Fruit fly (Drosophila melanogaster) whole organism, embryonic: Measurements from ENCODE around the gene Cad74A.

Experiments
- Abd-B ChIP-seq: fragments of 200-800 bp; sonication (Bioruptor generic); optimal IDR thresholded peaks from 2 replicates; lab custom pipeline; 2018; ENCODE audit warnings: missing biosample characterization, mild to moderate bottlenecking, missing genetic modification characterization, moderate library complexity
- Asciz ChIP-seq: fragments of 200-800 bp; sonication (Bioruptor generic); optimal IDR thresholded peaks from 2 replicates; lab custom pipeline; 2017; ENCODE audit warnings: missing biosample characterization, mild to moderate bottlenecking, missing genetic modification characterization, missing genetic modification reagents
- C15 ChIP-seq: fragments of 200-800 bp; sonication (Bioruptor generic); IDR thresholded peaks from 3 replicates; pipeline ENCODE4 v1.3.6; 2022; ENCODE audit warnings: missing biosample characterization, missing genetic modification characterization
- CG10366 ChIP-seq: fragments of 200-800 bp; sonication (Bioruptor generic); IDR thresholded peaks from 2 replicates; pipeline ENCODE4 v1.3.6; 2022; ENCODE audit warnings: missing biosample characterization, missing genetic modification characterization
- CG11560 ChIP-seq: fragments of 200-800 bp; sonication (Bioruptor generic); IDR thresholded peaks from 3 replicates; pipeline ENCODE4 v1.3.6; 2022; ENCODE audit warnings: missing biosample characterization, missing genetic modification characterization
- CG11695 ChIP-seq: fragments of 200-800 bp; sonication (Bioruptor generic); IDR thresholded peaks from 3 replicates; pipeline ENCODE4 v1.3.6; 2022; ENCODE audit warnings: missing biosample characterization, missing genetic modification characterization
- CG13624 ChIP-seq: fragments of 200-800 bp; sonication (Bioruptor generic); optimal IDR thresholded peaks from 2 replicates; lab custom pipeline; 2016; ENCODE audit warnings: missing biosample characterization, missing genetic modification characterization
- CG15696 ChIP-seq: fragments of 200-800 bp; sonication (Bioruptor generic); optimal IDR thresholded peaks from 2 replicates; lab custom pipeline; 2019; ENCODE audit warnings: missing biosample characterization, mild to moderate bottlenecking, missing genetic modification characterization, moderate library complexity
- CG16779 ChIP-seq: fragments of 200-800 bp; sonication (Bioruptor generic); IDR thresholded peaks from 2 replicates; pipeline ENCODE4 v1.3.6; 2022; ENCODE audit warnings: missing biosample characterization, missing genetic modification characterization
- CG1792 ChIP-seq: fragments of 200-800 bp; sonication (Bioruptor generic); optimal IDR thresholded peaks from 2 replicates; lab custom pipeline; 2016; ENCODE audit warnings: missing biosample characterization, missing genetic modification characterization
- CG3163 ChIP-seq: fragments of 200-800 bp; sonication (Bioruptor generic); optimal IDR thresholded peaks from 3 replicates; lab custom pipeline; 2016; ENCODE audit warnings: missing biosample characterization, missing genetic modification characterization
- CG42726 ChIP-seq: fragments of 200-800 bp; sonication (Bioruptor generic); IDR thresholded peaks from 2 replicates; pipeline ENCODE4 v1.3.6; 2022; ENCODE audit warnings: missing biosample characterization, missing genetic modification characterization; ENCODE audit not compliant: partially characterized antibody
- CG4707 ChIP-seq: fragments of 200-800 bp; sonication (Bioruptor generic); optimal IDR thresholded peaks from 2 replicates; lab custom pipeline; 2018; ENCODE audit warnings: missing biosample characterization, mild to moderate bottlenecking, missing genetic modification characterization, moderate library complexity
- CG4854 ChIP-seq: fragments of 200-800 bp; sonication (Bioruptor generic); optimal IDR thresholded peaks from 2 replicates; lab custom pipeline; 2016; ENCODE audit warnings: missing biosample characterization, missing genetic modification characterization, inconsistent platforms
- CG7928 ChIP-seq: fragments of 200-800 bp; sonication (Bioruptor generic); optimal IDR thresholded peaks from 2 replicates; lab custom pipeline; 2017; ENCODE audit warnings: missing biosample characterization, mild to moderate bottlenecking, missing genetic modification characterization
- CG8290 ChIP-seq, 3 experiments: fragments of 200-800 bp; sonication (Bioruptor generic); optimal IDR thresholded peaks; 2 replicates each; lab custom pipeline; 2016 to 2019; ENCODE audit warnings: missing biosample characterization in 3 of 3, missing genetic modification characterization in 3 of 3, mild to moderate bottlenecking in 2 of 3, moderate library complexity in 1 of 3
- CG9215 ChIP-seq: fragments of 200-800 bp; sonication (Bioruptor generic); IDR thresholded peaks from 2 replicates; pipeline ENCODE4 v1.3.6; 2022; ENCODE audit warnings: missing biosample characterization, missing genetic modification characterization
- D ChIP-seq, 2 experiments: fragments of 200-800 bp in 1 of 2; fragments of >200 bp in 1 of 2; sonication (Bioruptor generic) in 1 of 2; optimal IDR thresholded peaks; 2 replicates in 1 of 2; 3 replicates in 1 of 2; lab custom pipeline; 2017; ENCODE audit warnings: mild to moderate bottlenecking in 1 of 2, missing biosample characterization in 1 of 2, missing genetic modification characterization in 1 of 2, missing genetic modification reagents in 1 of 2
- Doc3 ChIP-seq: fragments of 200-800 bp; sonication (Bioruptor generic); IDR thresholded peaks from 3 replicates; pipeline ENCODE4 v1.3.6; 2022; ENCODE audit warnings: missing biosample characterization, missing genetic modification characterization; ENCODE audit not compliant: partially characterized antibody
- Elba2 ChIP-seq: fragments of 200-800 bp; sonication (Bioruptor generic); optimal IDR thresholded peaks from 3 replicates; lab custom pipeline; 2016; ENCODE audit warnings: missing biosample characterization, missing genetic modification characterization
- HLH54F ChIP-seq: fragments of 200-800 bp; sonication (Bioruptor generic); optimal IDR thresholded peaks from 3 replicates; lab custom pipeline; 2016; ENCODE audit warnings: missing biosample characterization, missing genetic modification characterization
- Meics ChIP-seq: fragments of 200-800 bp; sonication (Bioruptor generic); optimal IDR thresholded peaks from 2 replicates; lab custom pipeline; 2017; ENCODE audit warnings: missing biosample characterization, mild to moderate bottlenecking, missing genetic modification characterization
- Nf-YB ChIP-seq: fragments of 200-800 bp; sonication (Bioruptor generic); optimal IDR thresholded peaks from 3 replicates; lab custom pipeline; 2019; ENCODE audit warnings: missing biosample characterization, mild to moderate bottlenecking, missing genetic modification characterization, moderate library complexity
- NfI ChIP-seq: fragments of 200-800 bp; sonication (Bioruptor generic); optimal IDR thresholded peaks from 3 replicates; lab custom pipeline; 2018; ENCODE audit warnings: missing biosample characterization, mild to moderate bottlenecking, missing genetic modification characterization, moderate library complexity
- Rx ChIP-seq: fragments of 200-800 bp; sonication (Bioruptor generic); IDR thresholded peaks from 2 replicates; pipeline ENCODE4 v1.3.6; 2022; ENCODE audit warnings: missing biosample characterization, missing genetic modification characterization
- ac ChIP-seq: fragments of 200-800 bp; sonication (Bioruptor generic); optimal IDR thresholded peaks from 3 replicates; lab custom pipeline; 2017; ENCODE audit warnings: missing biosample characterization, mild to moderate bottlenecking, missing genetic modification characterization
- ap ChIP-seq: fragments of 200-800 bp; sonication (Bioruptor generic); IDR thresholded peaks from 2 replicates; pipeline ENCODE4 v1.3.6; 2022; ENCODE audit warnings: missing biosample characterization, missing genetic modification characterization
- bsh ChIP-seq, 2 experiments: fragments of 200-800 bp; sonication (Bioruptor generic); optimal IDR thresholded peaks; 2 replicates each; lab custom pipeline; 2017 to 2018; ENCODE audit warnings: mild to moderate bottlenecking in 2 of 2, missing biosample characterization in 2 of 2, missing genetic modification characterization in 2 of 2, moderate library complexity in 1 of 2
- chif ChIP-seq, 2 experiments: fragments of 200-800 bp; sonication (Bioruptor generic); optimal IDR thresholded peaks; 3 replicates each; lab custom pipeline; 2016; ENCODE audit warnings: missing biosample characterization in 2 of 2, missing genetic modification characterization in 2 of 2
- croc ChIP-seq: fragments of 200-800 bp; sonication (Bioruptor generic); conservative IDR thresholded peaks from 3 replicates; pipeline ENCODE4 v1.3.6; 2022; ENCODE audit warnings: missing biosample characterization, missing genetic modification characterization
- crol ChIP-seq: fragments of 200-800 bp; sonication (Bioruptor generic); IDR thresholded peaks from 2 replicates; pipeline ENCODE4 v1.3.6; 2022; ENCODE audit warnings: missing biosample characterization, missing genetic modification characterization
- dm ChIP-seq: fragments of 200-800 bp; sonication (Bioruptor generic); optimal IDR thresholded peaks from 3 replicates; lab custom pipeline; 2016; ENCODE audit warnings: missing biosample characterization, missing genetic modification characterization
- dmrt99B ChIP-seq: fragments of 200-800 bp; sonication (Bioruptor generic); optimal IDR thresholded peaks from 2 replicates; lab custom pipeline; 2018; ENCODE audit warnings: missing biosample characterization, mild to moderate bottlenecking, missing genetic modification characterization, moderate library complexity
- dysf ChIP-seq: fragments of 200-800 bp; sonication (Bioruptor generic); IDR thresholded peaks from 3 replicates; pipeline ENCODE4 v1.3.6; 2022; ENCODE audit warnings: missing biosample characterization, missing genetic modification characterization
- ems ChIP-seq: fragments of 200-800 bp; sonication (Bioruptor generic); optimal IDR thresholded peaks from 3 replicates; lab custom pipeline; 2016; ENCODE audit warnings: missing biosample characterization, missing genetic modification characterization
- ftz-f1 ChIP-seq: fragments of 200-800 bp; sonication (Bioruptor generic); optimal IDR thresholded peaks from 2 replicates; lab custom pipeline; 2016; ENCODE audit warnings: missing biosample characterization, missing genetic modification characterization
- ham ChIP-seq: fragments of 200-800 bp; sonication (Bioruptor generic); IDR thresholded peaks from 2 replicates; pipeline ENCODE4 v1.3.6; 2022; ENCODE audit warnings: missing biosample characterization, missing genetic modification characterization
- lola ChIP-seq, 3 experiments: fragments of >200 bp in 2 of 3; fragments of 200-800 bp in 1 of 3; sonication (Bioruptor generic) in 1 of 3; optimal IDR thresholded peaks; 2 replicates each; lab custom pipeline; 2017 to 2019; ENCODE audit warnings: missing biosample characterization in 3 of 3, missing genetic modification characterization in 3 of 3, mild to moderate bottlenecking in 1 of 3, moderate library complexity in 1 of 3
- lov ChIP-seq, 2 experiments: fragments of 200-800 bp in 1 of 2; fragments of >200 bp in 1 of 2; sonication (Bioruptor generic) in 1 of 2; IDR thresholded peaks in 1 of 2; optimal IDR thresholded peaks in 1 of 2; 2 replicates in 1 of 2; 3 replicates in 1 of 2; pipeline versions ENCODE4 v1.3.6 to Lab custom; 2017 to 2022; ENCODE audit warnings: missing biosample characterization in 1 of 2, missing genetic modification characterization in 1 of 2
- oc ChIP-seq: fragments of 200-800 bp; sonication (Bioruptor generic); optimal IDR thresholded peaks from 2 replicates; lab custom pipeline; 2018; ENCODE audit warnings: missing biosample characterization, mild to moderate bottlenecking, missing genetic modification characterization, moderate library complexity
- p53 ChIP-seq: fragments of 200-800 bp; sonication (Bioruptor generic); optimal IDR thresholded peaks from 2 replicates; lab custom pipeline; 2016; ENCODE audit warnings: missing biosample characterization, missing genetic modification characterization
- row ChIP-seq: fragments of 200-800 bp; sonication (Bioruptor generic); IDR thresholded peaks from 3 replicates; pipeline ENCODE4 v1.3.6; 2022; ENCODE audit warnings: missing biosample characterization, missing genetic modification characterization
- sc ChIP-seq, 3 experiments: fragments of >200 bp in 2 of 3; fragments of 200-800 bp in 1 of 3; sonication (Bioruptor generic) in 1 of 3; optimal IDR thresholded peaks; 2 replicates in 2 of 3; 3 replicates in 1 of 3; lab custom pipeline; 2017; ENCODE audit warnings: mild to moderate bottlenecking in 1 of 3, missing biosample characterization in 1 of 3, missing genetic modification characterization in 1 of 3, missing genetic modification reagents in 1 of 3
- sisA ChIP-seq: fragments of 200-800 bp; sonication (Bioruptor generic); IDR thresholded peaks from 2 replicates; pipeline ENCODE4 v1.3.6; 2022; ENCODE audit warnings: missing biosample characterization, missing genetic modification characterization
- slou ChIP-seq: fragments of 200-800 bp; sonication (Bioruptor generic); optimal IDR thresholded peaks from 3 replicates; lab custom pipeline; 2016; ENCODE audit warnings: missing biosample characterization, missing genetic modification characterization
- trh ChIP-seq: fragments of 200-800 bp; sonication (Bioruptor generic); optimal IDR thresholded peaks from 2 replicates; lab custom pipeline; 2016; ENCODE audit warnings: missing biosample characterization, missing genetic modification characterization
- wek ChIP-seq: fragments of 200-800 bp; sonication (Bioruptor generic); optimal IDR thresholded peaks from 3 replicates; lab custom pipeline; 2018; ENCODE audit warnings: missing biosample characterization, mild to moderate bottlenecking, missing genetic modification characterization, moderate library complexity

The Cad74A gene

dm6 chr3L:17425132-17425713 lies 45.9 kb upstream of the Cad74A start, which contains the start of the genes Sec3 and COX7B (continued):
- TF ChIP-seq sisA (no peak), Meics (GFP tag; lab: Kevin White, UChicago) (peak; percentile 50), dm (GFP tag; lab: Kevin White, UChicago) (peak; percentile 46), sc (optimal IDR thresholded peaks at IDR 0.05; lab: Kevin White, UChicago) (no peak), sc (GFP tag; optimal IDR thresholded peaks at IDR 0.05; lab: Kevin White, UChicago) (no peak), CG11560 (tag; lab: Robert Waterston, UW) (no peak), ems (GFP tag; lab: Kevin White, UChicago) (peak; percentile 61), ac (GFP tag; lab: Kevin White, UChicago) (no peak), CG8290 (GFP tag; optimal IDR thresholded peaks at IDR 0.05; lab: Kevin White, UChicago) (peak; percentile 49), CG8290 (tag; optimal IDR thresholded peaks at IDR 0.05; lab: Kevin White, UChicago) (peak; percentile 54 to 78), Abd-B (peak; percentile 62), CG4707 (GFP tag; lab: Kevin White, UChicago) (no peak), ham (no peak), CG4854 (GFP tag; lab: Kevin White, UChicago) (peak; percentile 51), lola (GFP tag; optimal IDR thresholded peaks at IDR 0.05; lab: Kevin White, UChicago) (peak in 1 of 3 experiments; percentile 64), Asciz (no peak), crol (no peak), CG13624 (peak; percentile 71), NfI (GFP tag; lab: Kevin White, UChicago) (peak; percentile 61), dysf (GFP tag; lab: Robert Waterston, UW) (peak; percentile 52; the same call in 1 of the 3 replicates), CG16779 (no peak), row (GFP tag; lab: Robert Waterston, UW) (peak; percentile 93), CG11695 (GFP tag; lab: Robert Waterston, UW) (0 out of 3 replicates have a peak, but pooled peaks have one; percentile 14), bsh (GFP tag; optimal IDR thresholded peaks at IDR 0.05; lab: Kevin White, UChicago) (peak in 1 of 2 experiments; percentile 55), oc (tag; lab: Kevin White, UChicago) (peak; percentile 64), ap (GFP tag; lab: Robert Waterston, UW) (no peak), croc (no peak), p53 (no peak), Elba2 (peak; percentile 67), Nf-YB (GFP tag; lab: Kevin White, UChicago) (peak; percentile 11), CG7928 (peak; percentile 32), CG10366 (GFP tag; lab: Robert Waterston, UW) (peak; percentile 47), C15 (GFP tag; lab: Robert Waterston, UW) (peak; percentile 53; the same call in 1 of the 3 replicates), CG9215 (peak; percentile 61), CG3163 (GFP tag; lab: Kevin White, UChicago) (no peak), slou (GFP tag; lab: Kevin White, UChicago) (peak; percentile 37), Rx (no peak), CG15696 (tag; lab: Kevin White, UChicago) (peak; percentile 76), CG1792 (GFP tag; lab: Kevin White, UChicago) (no peak), wek (GFP tag; lab: Kevin White, UChicago) (no peak), ftz-f1 (peak; percentile 72), HLH54F (GFP tag; lab: Kevin White, UChicago) (peak; percentile 74), dmrt99B (tag; lab: Kevin White, UChicago) (peak; percentile 53), trh (GFP tag; lab: Kevin White, UChicago) (peak; percentile 25), CG42726 (GFP tag; lab: Robert Waterston, UW) (peak; percentile 67; the same call in 1 of the 2 replicates), Doc3 (GFP tag; lab: Robert Waterston, UW) (peak; percentile 96), D (optimal IDR thresholded peaks at IDR 0.05; lab: Kevin White, UChicago) (no peak), D (GFP tag; optimal IDR thresholded peaks at IDR 0.05; lab: Kevin White, UChicago) (peak; percentile 30), lov (optimal IDR thresholded peaks at IDR 0.05; lab: Kevin White, UChicago) (no peak), lov (GFP tag; IDR thresholded peaks at IDR 0.05; lab: Robert Waterston, UW) (no peak), chif (GFP tag; optimal IDR thresholded peaks at IDR 0.05; lab: Kevin White, UChicago) (peak; percentile 58 to 64)
